Worm (Caenorhabditis elegans): ENCODE results near the gene nhr-59.

ce11 chrV:2271750-2272149, 6.3 kb downstream of the nhr-59 start, which contains the start of gene Y5H2A.1:
- TF ChIP-seq aly-2 (tag; optimal IDR thresholded peaks at IDR 0.05) = no peak
- TF ChIP-seq vab-7 (GFP tag; IDR thresholded peaks at IDR 0.05) = no peak
- TF ChIP-seq hif-1 (tag; optimal IDR thresholded peaks at IDR 0.05) = no peak
- no peak for TF ChIP-seq nhr-42 (GFP tag; IDR thresholded peaks at IDR 0.05)
- no peak for TF ChIP-seq unc-62 (GFP tag; optimal IDR thresholded peaks at IDR 0.05 in 1 of 2)
- no peak for TF ChIP-seq unc-62 (tag; optimal IDR thresholded peaks at IDR 0.05)
- no peak for TF ChIP-seq snpc-4 (tag; optimal IDR thresholded peaks at IDR 0.05)
- no peak for TF ChIP-seq zip-11 (GFP tag; IDR thresholded peaks at IDR 0.05)
- TF ChIP-seq attf-4 (tag; optimal IDR thresholded peaks at IDR 0.05) = no peak
- no peak for TF ChIP-seq lsy-2 (tag; optimal IDR thresholded peaks at IDR 0.05)
- no peak for TF ChIP-seq skn-1 (tag; optimal IDR thresholded peaks at IDR 0.05)
- no peak for TF ChIP-seq nhr-11 (tag; optimal IDR thresholded peaks at IDR 0.05)
- no peak for TF ChIP-seq mdl-1 (tag; optimal IDR thresholded peaks at IDR 0.05)
- TF ChIP-seq ceh-32 (tag; optimal IDR thresholded peaks at IDR 0.05; ENCODE audit: poor library complexity) = no peak
- no peak for TF ChIP-seq nhr-41 (GFP tag; IDR thresholded peaks at IDR 0.05)
